Fruit fly (Drosophila melanogaster): ENCODE measurements around the gene CG1722.

Gene CG1722

DNA sequence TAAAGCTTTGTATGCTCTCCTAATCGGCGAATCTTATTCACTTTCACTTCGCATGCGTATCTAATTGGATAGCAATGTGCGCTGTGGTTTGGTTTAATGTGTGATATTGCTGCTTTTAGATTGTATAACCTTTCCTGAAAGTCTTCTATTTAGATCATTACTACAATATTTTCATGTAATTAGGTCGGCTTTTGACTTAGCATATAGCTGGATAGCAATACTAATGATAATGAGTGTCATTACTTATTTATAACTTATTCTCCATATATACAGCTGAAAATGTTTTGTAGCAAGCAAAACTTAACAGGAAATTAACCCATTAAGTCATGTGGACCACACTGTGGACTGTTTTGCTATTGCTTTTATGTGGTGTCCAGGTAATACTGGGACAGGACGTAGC is 33.4 kb downstream of the CG1722 start, which contains the start of gene CG32523:
Gene CG32523, plus strand, starts transcription at position 301 of the 400 bp plus-strand sequence.
- no peak for TF ChIP-seq dac (GFP tag; optimal IDR thresholded peaks at IDR 0.05)
- no peak for TF ChIP-seq Sox14 (GFP tag; optimal IDR thresholded peaks at IDR 0.05)
- TF ChIP-seq Gug (GFP tag; IDR thresholded peaks at IDR 0.05), result no peak
- no peak for TF ChIP-seq Hr38 (GFP tag; optimal IDR thresholded peaks at IDR 0.05)
- no peak for TF ChIP-seq pdm3 (GFP tag; optimal IDR thresholded peaks at IDR 0.05)
- no peak for TF ChIP-seq CG11902 (GFP tag; optimal IDR thresholded peaks at IDR 0.05)
- TF ChIP-seq CG7368 (GFP tag; optimal IDR thresholded peaks at IDR 0.05), result no peak
- no peak for TF ChIP-seq Met (GFP tag; optimal IDR thresholded peaks at IDR 0.05)
- no peak for TF ChIP-seq Ets96B (tag; optimal IDR thresholded peaks at IDR 0.05)
- TF ChIP-seq CG8319 (GFP tag; optimal IDR thresholded peaks at IDR 0.05), result no peak
- TF ChIP-seq CG6163 (GFP tag; IDR thresholded peaks at IDR 0.05), result no peak
- TF ChIP-seq Sox15 (GFP tag; optimal IDR thresholded peaks at IDR 0.05), result no peak
- no peak for TF ChIP-seq Hr39 (GFP tag; optimal IDR thresholded peaks at IDR 0.05)
- no peak for TF ChIP-seq spab (GFP tag; optimal IDR thresholded peaks at IDR 0.05)
- no peak for TF ChIP-seq CG6808 (GFP tag; optimal IDR thresholded peaks at IDR 0.05)
- no peak for TF ChIP-seq achi (GFP tag; optimal IDR thresholded peaks at IDR 0.05)
- no peak for TF ChIP-seq cyc (GFP tag; optimal IDR thresholded peaks at IDR 0.05)
- TF ChIP-seq CG4318 (GFP tag; optimal IDR thresholded peaks at IDR 0.05), result no peak
- no peak for TF ChIP-seq Lpt (GFP tag; optimal IDR thresholded peaks at IDR 0.05)
- TF ChIP-seq CG3919 (GFP tag; optimal IDR thresholded peaks at IDR 0.05), result no peak

dm6 chrX:21203241-21203640 is 47.7 kb downstream of the CG1722 start, which contains the start of gene CG1724:
Gene CG1724 (minus strand): TSS chrX:21203341.
- TF ChIP-seq svp (GFP tag) (no peak), CG9139 (GFP tag; optimal IDR thresholded peaks at IDR 0.05) (no peak)
